Worm (Caenorhabditis elegans): Measurements from ENCODE around the gene str-73.

DNA sequence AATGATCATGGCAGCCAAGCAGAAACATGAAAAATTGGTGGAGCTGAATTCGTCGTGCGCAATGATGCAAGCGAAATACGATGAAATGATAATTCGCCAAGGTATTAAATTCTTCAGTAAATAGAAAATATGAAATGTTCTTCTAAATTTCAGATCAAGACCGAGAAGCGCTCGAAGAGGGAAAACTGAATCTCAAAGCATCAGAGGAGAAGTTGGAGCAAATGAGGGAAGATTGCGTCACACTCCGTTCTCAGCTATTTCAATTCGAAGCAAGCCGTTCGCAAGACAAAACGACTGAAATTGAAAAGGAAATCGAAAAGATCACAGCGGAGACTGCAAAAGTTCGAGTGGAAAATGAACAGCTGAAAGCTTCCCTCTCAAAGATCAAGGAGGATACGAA is 23.7 kb upstream of the str-73 start:
- no peak for TF ChIP-seq med-1 (GFP tag; optimal IDR thresholded peaks at IDR 0.05; ENCODE audit: insufficient read depth)
- no peak for TF ChIP-seq klf-2 (GFP tag; conservative IDR thresholded peaks at IDR 0.05)
- TF ChIP-seq flt-1 (GFP tag; IDR thresholded peaks at IDR 0.05) = no peak
- no peak for TF ChIP-seq ztf-29 (GFP tag; IDR thresholded peaks at IDR 0.05)
- TF ChIP-seq T22C8.4 (GFP tag; IDR thresholded peaks at IDR 0.05) = no peak

Data from whole organism, midembryonic.